Fruit fly (Drosophila melanogaster) whole organism, pupa: ENCODE measurements around the gene Jwa.

Experiments used
- CG10348 ChIP-seq: fragments of 200-800 bp; sonication (Bioruptor generic); IDR thresholded peaks from 2 replicates; pipeline ENCODE4 v1.3.6; 2022; ENCODE audit warnings: missing biosample characterization, missing genetic modification characterization
- CG12605 ChIP-seq: fragments of 200-800 bp; sonication (Bioruptor generic); IDR thresholded peaks from 2 replicates; pipeline ENCODE4 v1.3.6; 2022; ENCODE audit warnings: missing biosample characterization, missing genetic modification characterization
- CG13204 ChIP-seq: fragments of 200-800 bp; sonication (Bioruptor generic); optimal IDR thresholded peaks from 2 replicates; lab custom pipeline; 2018; ENCODE audit warnings: missing biosample characterization, mild to moderate bottlenecking, missing genetic modification characterization, moderate library complexity
- CG14655 ChIP-seq: fragments of 200-800 bp; sonication (Bioruptor generic); optimal IDR thresholded peaks from 3 replicates; lab custom pipeline; 2017; ENCODE audit warnings: mild to moderate bottlenecking, missing biosample characterization, missing genetic modification reagents, missing genetic modification characterization
- CG15710 ChIP-seq: fragments of 200-800 bp; sonication (Bioruptor generic); optimal IDR thresholded peaks from 2 replicates; lab custom pipeline; 2018; ENCODE audit warnings: missing biosample characterization, mild to moderate bottlenecking, missing genetic modification characterization, moderate library complexity
- CG17806 ChIP-seq: fragments of 200-800 bp; sonication (Bioruptor generic); optimal IDR thresholded peaks from 2 replicates; lab custom pipeline; 2018; ENCODE audit warnings: missing biosample characterization, mild to moderate bottlenecking, missing genetic modification characterization, moderate library complexity
- CG32121 ChIP-seq: fragments of 200-800 bp; sonication (Bioruptor generic); IDR thresholded peaks from 2 replicates; pipeline ENCODE4 v1.3.6; 2022; ENCODE audit warnings: missing biosample characterization, missing genetic modification characterization
- CG34367 ChIP-seq: fragments of 200-800 bp; sonication (Bioruptor generic); optimal IDR thresholded peaks from 2 replicates; lab custom pipeline; 2018; ENCODE audit warnings: missing biosample characterization, mild to moderate bottlenecking, missing genetic modification characterization
- CG4496 ChIP-seq: fragments of 200-800 bp; sonication (Bioruptor generic); IDR thresholded peaks from 3 replicates; pipeline ENCODE4 v1.3.6; 2022; ENCODE audit warnings: missing biosample characterization, missing genetic modification characterization
- CG8159 ChIP-seq: fragments of 200-800 bp; sonication (Bioruptor generic); optimal IDR thresholded peaks from 3 replicates; lab custom pipeline; 2018; ENCODE audit warnings: missing biosample characterization, mild to moderate bottlenecking, missing genetic modification characterization, moderate library complexity
- CG8301 ChIP-seq: fragments of 200-800 bp; sonication (Bioruptor generic); optimal IDR thresholded peaks from 2 replicates; lab custom pipeline; 2018; ENCODE audit warnings: missing biosample characterization, mild to moderate bottlenecking, missing genetic modification characterization
- CG9948 ChIP-seq: fragments of 200-800 bp; sonication (Bioruptor generic); optimal IDR thresholded peaks from 2 replicates; lab custom pipeline; 2018; ENCODE audit warnings: missing biosample characterization, mild to moderate bottlenecking, missing genetic modification characterization, moderate library complexity
- D1 ChIP-seq: fragments of 200-800 bp; sonication (Bioruptor generic); optimal IDR thresholded peaks from 2 replicates; lab custom pipeline; 2018; ENCODE audit warnings: missing biosample characterization, mild to moderate bottlenecking, missing genetic modification characterization, moderate library complexity
- EcR ChIP-seq: fragments of 200-800 bp; sonication (Bioruptor generic); optimal IDR thresholded peaks from 3 replicates; lab custom pipeline; 2019; ENCODE audit warnings: missing biosample characterization, missing genetic modification characterization, mild to moderate bottlenecking, moderate library complexity, missing genetic modification reagents
- Ets98B ChIP-seq: fragments of 200-800 bp; sonication (Bioruptor generic); IDR thresholded peaks from 2 replicates; pipeline ENCODE4 v1.3.6; 2022; ENCODE audit warnings: missing biosample characterization, missing genetic modification characterization
- Pif1A ChIP-seq: fragments of 200-800 bp; sonication (Bioruptor generic); optimal IDR thresholded peaks from 3 replicates; lab custom pipeline; 2016; ENCODE audit warnings: missing biosample characterization, missing genetic modification characterization
- Pif1B ChIP-seq: fragments of 200-800 bp; sonication (Bioruptor generic); optimal IDR thresholded peaks from 3 replicates; lab custom pipeline; 2016; ENCODE audit warnings: missing biosample characterization, missing genetic modification characterization
- Snoo ChIP-seq: fragments of 200-800 bp; sonication (Bioruptor generic); optimal IDR thresholded peaks from 3 replicates; lab custom pipeline; 2017; ENCODE audit warnings: missing biosample characterization, mild to moderate bottlenecking, missing genetic modification characterization, inconsistent platforms
- fd96Ca ChIP-seq: fragments of 200-800 bp; sonication (Bioruptor generic); IDR thresholded peaks from 3 replicates; pipeline ENCODE4 v1.3.6; 2022; ENCODE audit warnings: missing biosample characterization, missing genetic modification characterization
- gl ChIP-seq: fragments of 200-800 bp; sonication (Bioruptor generic); optimal IDR thresholded peaks from 2 replicates; lab custom pipeline; 2018; ENCODE audit warnings: missing biosample characterization, mild to moderate bottlenecking, missing genetic modification characterization
- rn ChIP-seq: fragments of 200-800 bp; sonication (Bioruptor generic); IDR thresholded peaks from 2 replicates; pipeline ENCODE4 v1.3.6; 2022; ENCODE audit warnings: missing biosample characterization, missing genetic modification characterization

Gene Jwa

dm6 chr2L:18746694-18747093, 41.2 kb upstream of the Jwa start:
- 0 out of 2 replicates have a peak, but pooled peaks have one; percentile 22 for TF ChIP-seq CG10348 (GFP tag; lab: Robert Waterston, UW)
- TF ChIP-seq CG8301 (tag; lab: Kevin White, UChicago), result peak; percentile 77
- TF ChIP-seq CG13204 (GFP tag; lab: Kevin White, UChicago), result no peak
- 0 out of 3 replicates have a peak, but pooled peaks have one; percentile 15 for TF ChIP-seq CG4496 (GFP tag; lab: Robert Waterston, UW)
- peak; percentile 47; the same call in 1 of the 2 replicates for TF ChIP-seq CG32121
- TF ChIP-seq gl (tag; lab: Kevin White, UChicago), result no peak
- TF ChIP-seq CG14655 (GFP tag; lab: Kevin White, UChicago), result peak; percentile 74
- TF ChIP-seq Ets98B (GFP tag; lab: Robert Waterston, UW), result peak; percentile 38
- TF ChIP-seq, all 21 proteins: peak for 6

DNA sequence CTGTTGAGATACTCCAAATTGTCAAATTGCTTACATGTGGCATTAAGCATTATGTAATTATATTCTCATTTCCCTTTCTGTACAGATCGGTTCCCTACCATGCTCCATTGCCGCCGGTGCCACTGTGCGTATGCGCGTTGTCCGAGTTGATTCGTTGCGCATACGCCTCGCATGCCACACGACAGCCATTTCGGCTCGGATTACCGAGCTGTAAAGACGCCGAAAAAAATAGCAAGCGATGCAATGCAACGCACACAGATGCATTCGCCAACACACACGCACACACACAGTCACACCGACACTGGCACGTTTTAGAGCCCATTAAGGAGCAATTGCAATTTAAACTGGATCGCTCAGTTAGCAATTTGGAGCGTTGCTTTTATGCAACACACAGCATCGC, 40.0 kb upstream of the Jwa start:
- no peak for TF ChIP-seq CG8159 (tag; lab: Kevin White, UChicago)
- no peak for TF ChIP-seq gl (tag; lab: Kevin White, UChicago)
- no peak for TF ChIP-seq Pif1B (GFP tag; lab: Kevin White, UChicago)
- TF ChIP-seq fd96Ca, result 0 out of 3 replicates have a peak, but pooled peaks have one; percentile 43
- no peak for TF ChIP-seq EcR (GFP tag; lab: Kevin White, UChicago)
- peak; percentile 77 for TF ChIP-seq CG4496 (GFP tag; lab: Robert Waterston, UW)
- TF ChIP-seq CG9948 (tag; lab: Kevin White, UChicago), result no peak

DNA sequence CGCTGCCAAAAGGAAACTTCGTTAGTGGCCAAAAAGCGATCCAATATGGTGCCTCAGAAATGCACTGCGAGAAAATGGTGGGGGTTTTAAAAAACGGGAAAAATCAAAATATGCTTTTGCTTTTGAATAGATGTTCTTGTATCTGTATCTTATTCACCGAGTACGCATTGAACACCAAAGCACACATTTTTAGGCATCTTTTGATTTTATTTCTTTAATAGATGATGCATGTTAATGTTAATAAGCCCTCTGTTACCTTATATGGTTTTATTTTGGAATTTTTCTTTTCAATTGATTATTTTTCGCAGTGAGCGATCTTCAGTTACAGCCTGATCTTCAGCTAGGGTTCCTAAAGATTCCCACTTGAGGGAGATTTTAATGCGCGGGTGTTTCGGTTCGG, 38.4 kb upstream of the Jwa start:
- no peak for TF ChIP-seq gl (tag; lab: Kevin White, UChicago)
- TF ChIP-seq Ets98B (GFP tag; lab: Robert Waterston, UW), result peak; percentile 56
- TF ChIP-seq CG4496 (GFP tag; lab: Robert Waterston, UW), result peak; percentile 63
- TF ChIP-seq CG8159 (tag; lab: Kevin White, UChicago), result peak; percentile 18
- no peak for TF ChIP-seq CG13204 (GFP tag; lab: Kevin White, UChicago)
- TF ChIP-seq CG9948 (tag; lab: Kevin White, UChicago), result peak; percentile 31
- TF ChIP-seq fd96Ca, result peak; percentile 70; the same call in 2 of the 3 replicates
- TF ChIP-seq D1 (tag; lab: Kevin White, UChicago), result no peak
- TF ChIP-seq CG32121, result peak; percentile 75; the same call in 1 of the 2 replicates
- no peak for TF ChIP-seq EcR (GFP tag; lab: Kevin White, UChicago)
- 0 out of 2 replicates have a peak, but pooled peaks have one; percentile 22 for TF ChIP-seq CG12605 (GFP tag; lab: Robert Waterston, UW)
- peak; percentile 37 for TF ChIP-seq Pif1B (GFP tag; lab: Kevin White, UChicago)
- TF ChIP-seq CG34367 (tag; lab: Kevin White, UChicago), result no peak
- TF ChIP-seq CG8301 (tag; lab: Kevin White, UChicago), result peak; percentile 70
- peak; percentile 60; the same call in 1 of the 2 replicates for TF ChIP-seq CG10348 (GFP tag; lab: Robert Waterston, UW)
- TF ChIP-seq CG15710 (tag; lab: Kevin White, UChicago), result no peak
- TF ChIP-seq rn (GFP tag; lab: Robert Waterston, UW), result no peak
- TF ChIP-seq Pif1A (GFP tag; lab: Kevin White, UChicago), result peak; percentile 32
- TF ChIP-seq Snoo, result no peak
- peak; percentile 15 for TF ChIP-seq CG17806 (tag; lab: Kevin White, UChicago)
- peak; percentile 80 for TF ChIP-seq CG14655 (GFP tag; lab: Kevin White, UChicago)

DNA sequence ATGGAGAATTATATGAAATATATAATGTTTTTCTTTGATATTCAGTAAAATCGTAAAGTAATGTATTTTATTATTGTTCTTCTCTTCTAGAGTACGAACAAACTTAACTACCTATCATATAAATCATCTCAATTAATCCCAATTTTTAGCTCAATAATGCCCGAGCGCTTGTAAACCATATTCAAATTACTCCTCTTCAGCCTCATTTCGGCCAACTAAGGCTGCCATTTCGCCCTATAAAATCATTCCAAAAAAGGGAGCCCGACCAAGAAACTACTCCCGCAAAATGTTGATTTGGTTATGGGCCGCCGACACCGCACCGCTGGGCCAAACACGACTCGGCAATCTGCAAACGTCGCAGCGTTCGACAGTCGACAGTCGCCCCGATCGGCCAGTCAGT, 37.2 kb upstream of the Jwa start:
- TF ChIP-seq CG8159 (tag; lab: Kevin White, UChicago) (no peak), CG14655 (GFP tag; lab: Kevin White, UChicago) (peak; percentile 54), CG15710 (tag; lab: Kevin White, UChicago) (no peak), CG32121 (peak; percentile 24; the same call in 1 of the 2 replicates), CG10348 (GFP tag; lab: Robert Waterston, UW) (no peak), rn (GFP tag; lab: Robert Waterston, UW) (no peak)

DNA sequence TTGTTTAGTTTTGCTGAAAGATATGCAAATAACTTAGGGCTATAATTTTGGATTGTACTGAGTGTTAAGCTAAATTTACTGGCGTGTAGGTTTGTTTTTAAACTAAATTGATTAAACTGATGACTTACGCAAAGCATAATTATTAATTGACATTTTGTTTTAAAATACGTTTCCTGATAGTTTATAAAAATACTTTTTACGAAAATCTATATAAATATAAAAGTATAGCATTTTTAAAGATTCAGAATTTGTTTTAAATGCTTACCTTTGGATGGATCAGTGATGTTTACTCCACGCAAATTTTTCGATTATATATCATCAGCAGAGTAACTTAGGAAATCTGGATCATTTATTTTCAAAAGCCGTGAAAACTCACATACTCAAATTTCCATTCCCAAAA, 34.5 kb upstream of the Jwa start, which contains the start of the genes CG42752 and CG15167:
TSS of gene CG42752 (minus strand) at position 101 of the 400 bp plus-strand sequence.
TSS of gene CG15167 (plus strand) at position 349 of the 400 bp plus-strand sequence.
- TF ChIP-seq CG17806 (tag; lab: Kevin White, UChicago) (no peak), CG8301 (tag; lab: Kevin White, UChicago) (no peak), CG32121 (no peak), gl (tag; lab: Kevin White, UChicago) (no peak), Pif1B (GFP tag; lab: Kevin White, UChicago) (no peak), Pif1A (GFP tag; lab: Kevin White, UChicago) (no peak), CG15710 (tag; lab: Kevin White, UChicago) (no peak), fd96Ca (no peak), CG12605 (GFP tag; lab: Robert Waterston, UW) (no peak)
- TF ChIP-seq, all 21 proteins: peak for 0

- no peak for TF ChIP-seq CG8159 (tag; lab: Kevin White, UChicago)
- 0 out of 2 replicates have a peak, but pooled peaks have one; percentile 38 for TF ChIP-seq CG32121
- TF ChIP-seq gl (tag; lab: Kevin White, UChicago), result no peak
Measured at dm6 chr2L:18737239-18737638, 31.7 kb upstream of the Jwa start.
